Worm (Caenorhabditis elegans) whole organism, L1 larva: Measurements from ENCODE around the gene sri-78.

Experiments
- aha-1 ChIP-seq: fragments of 150-350 bp; optimal IDR thresholded peaks from 2 replicates; lab custom pipeline; 2014; ENCODE audit warnings: missing biosample characterization, missing genetic modification characterization
- ama-1 ChIP-seq: fragments of 150-350 bp; optimal IDR thresholded peaks from 2 replicates; lab custom pipeline; 2014
- ceh-82 ChIP-seq, 3 experiments: fragments of 150-350 bp in 1 of 3; sonication (generic microtip) in 2 of 3; optimal IDR thresholded peaks; 2 replicates each; lab custom pipeline; 2014 to 2017; ENCODE audit warnings: missing biosample characterization in 3 of 3, missing genetic modification characterization in 3 of 3
- jun-1 ChIP-seq: fragments of 150-350 bp; optimal IDR thresholded peaks from 2 replicates; lab custom pipeline; 2014; ENCODE audit warnings: missing biosample characterization, missing genetic modification reagents, missing genetic modification characterization
- mab-9 ChIP-seq: fragments of 200-800 bp; sonication (Bioruptor generic); IDR thresholded peaks from 2 replicates; pipeline ENCODE4 v1.3.6; 2022; ENCODE audit warnings: missing genetic modification reagents, missing genetic modification characterization, missing compliant biosample characterization
- nhr-19 ChIP-seq: fragments of 200-800 bp; sonication (Bioruptor generic); conservative IDR thresholded peaks from 2 replicates; pipeline ENCODE4 v1.3.6; 2022; ENCODE audit warnings: missing genetic modification characterization, missing compliant biosample characterization
- nhr-90 ChIP-seq: sonication (generic microtip); optimal IDR thresholded peaks from 2 replicates; lab custom pipeline; 2016; ENCODE audit warnings: mild to moderate bottlenecking, missing genetic modification characterization, missing compliant biosample characterization; ENCODE audit not compliant: poor library complexity
- pqm-1 ChIP-seq: sonication (generic microtip); optimal IDR thresholded peaks from 3 replicates; lab custom pipeline; 2017; ENCODE audit warnings: missing biosample characterization, missing genetic modification characterization
- rnt-1 ChIP-seq: sonication (generic microtip); optimal IDR thresholded peaks from 2 replicates; lab custom pipeline; 2016; ENCODE audit warnings: mild to moderate bottlenecking, missing genetic modification characterization, moderate library complexity, missing compliant biosample characterization
- tbx-2 ChIP-seq: sonication (generic microtip); optimal IDR thresholded peaks from 2 replicates; lab custom pipeline; 2016; ENCODE audit warnings: missing genetic modification characterization, missing compliant biosample characterization
- zip-4 ChIP-seq: fragments of 200-800 bp; sonication (Bioruptor generic); optimal IDR thresholded peaks from 2 replicates; lab custom pipeline; 2018; ENCODE audit warnings: mild to moderate bottlenecking, missing genetic modification characterization, moderate library complexity, missing compliant biosample characterization

DNA sequence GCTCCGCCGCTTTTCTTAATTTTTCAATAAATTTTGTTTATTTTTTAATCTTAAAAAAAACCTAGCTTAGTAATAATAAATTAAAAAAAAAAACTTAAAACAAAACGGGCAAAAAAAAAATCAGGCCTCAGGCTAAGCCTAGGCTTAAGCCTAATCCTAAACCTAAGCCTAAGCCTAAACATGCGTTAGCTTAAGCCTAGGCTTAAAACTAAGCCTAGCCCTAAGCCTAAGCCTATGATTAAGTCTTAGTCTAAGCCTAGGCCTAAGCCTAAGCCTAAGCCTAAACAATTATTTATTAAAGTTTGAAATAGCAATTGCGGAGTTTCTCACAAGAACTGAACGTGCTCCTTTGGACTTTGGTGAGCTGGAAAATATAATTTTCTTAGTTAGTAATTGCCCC is 49.7 kb upstream of the sri-78 start:
- TF ChIP-seq mab-9 (GFP tag; lab: Robert Waterston, UW) = no peak
- TF ChIP-seq rnt-1 (tag; lab: Kevin White, UChicago) = no peak
- TF ChIP-seq tbx-2 (tag; lab: Kevin White, UChicago) = no peak
- no peak for TF ChIP-seq ama-1
- TF ChIP-seq nhr-90 (tag; lab: Kevin White, UChicago) = no peak
- no peak for TF ChIP-seq jun-1
- TF ChIP-seq nhr-19 (GFP tag; lab: Robert Waterston, UW) = no peak
- no peak for TF ChIP-seq zip-4 (GFP tag; lab: Kevin White, UChicago)
- TF ChIP-seq ceh-82 (tag; optimal IDR thresholded peaks at IDR 0.05; lab: Kevin White, UChicago) = no peak
- TF ChIP-seq aha-1 (tag; lab: Kevin White, UChicago) = no peak
- TF ChIP-seq pqm-1 (tag; lab: Kevin White, UChicago) = no peak
